Worm (Caenorhabditis elegans): ENCODE measurements around the gene C08B6.8.

DNA sequence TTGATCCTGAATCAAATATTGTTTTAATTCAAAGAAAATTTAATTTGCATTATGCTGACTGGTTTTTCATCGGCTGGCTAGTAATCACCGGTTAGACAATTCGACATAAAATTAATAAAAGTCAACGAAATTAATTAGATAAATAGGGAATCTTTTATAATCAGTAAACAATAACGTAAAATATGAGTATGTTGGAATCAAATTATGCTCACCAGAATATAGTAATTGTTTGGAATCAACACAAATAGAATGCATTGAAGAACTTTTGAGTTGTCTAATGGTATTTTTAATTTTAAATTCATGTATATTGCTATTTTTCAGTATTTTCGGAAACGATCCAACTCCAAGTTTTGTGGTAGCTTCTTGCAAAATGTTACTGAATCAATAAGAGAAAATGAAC lies 29.0 kb upstream of the C08B6.8 start, which contains the start of gene C08B6.2:
- TF ChIP-seq pha-4 (tag; optimal IDR thresholded peaks at IDR 0.05) (no peak), aly-2 (tag; optimal IDR thresholded peaks at IDR 0.05) (no peak), ztf-11 (tag; optimal IDR thresholded peaks at IDR 0.05) (no peak), nfya-1 (tag; optimal IDR thresholded peaks at IDR 0.05; ENCODE audit: insufficient read depth) (no peak), ceh-82 (tag; optimal IDR thresholded peaks at IDR 0.05) (no peak), egl-27 (tag; optimal IDR thresholded peaks at IDR 0.05) (no peak), lin-39 (tag; optimal IDR thresholded peaks at IDR 0.05) (no peak), elt-1 (tag; optimal IDR thresholded peaks at IDR 0.05) (no peak), R02D3.7 (tag; optimal IDR thresholded peaks at IDR 0.05) (no peak), daf-12 (tag; optimal IDR thresholded peaks at IDR 0.05) (no peak)

Data from whole organism, L3 larva.